Fruit fly (Drosophila melanogaster) whole organism: Measurements from ENCODE around the gene CG42402.
"Not testable (repeated sequence)": the region's sequence is repeated elsewhere in the genome, so short reads cannot be mapped to it uniquely, and the experiment has no call there.

ENCODE experiments used
- CG8478 ChIP-seq: fragments of >200 bp; optimal IDR thresholded peaks from 2 replicates; lab custom pipeline; 2018; ENCODE audit warnings: inconsistent platforms
- Dll ChIP-seq: fragments of >200 bp; optimal IDR thresholded peaks from 2 replicates; lab custom pipeline; 2017
- EcR ChIP-seq, 2 experiments: fragments of >200 bp; optimal IDR thresholded peaks; 2 replicates each; lab custom pipeline; 2017; ENCODE audit warnings: missing biosample characterization in 2 of 2, missing genetic modification characterization in 2 of 2, missing genetic modification reagents in 2 of 2
- pan ChIP-seq: fragments of >200 bp; optimal IDR thresholded peaks from 2 replicates; lab custom pipeline; 2017
- psq ChIP-seq: fragments of >200 bp; optimal IDR thresholded peaks from 2 replicates; lab custom pipeline; 2017
- usp ChIP-seq: fragments of >200 bp; optimal IDR thresholded peaks from 2 replicates; lab custom pipeline; 2017; ENCODE audit warnings: missing biosample characterization, missing genetic modification characterization, mixed read lengths

The CG42402 gene

dm6 chr3R:4077658-4078057 is at the start of gene CG42402:
Gene CG42402, plus strand, starts transcription at chr3R:4077939.
- TF ChIP-seq Dll = no peak
- no peak for TF ChIP-seq CG8478
- TF ChIP-seq pan (lab: Kevin White, UChicago) = no peak
- no peak for TF ChIP-seq usp (GFP tag; lab: Kevin White, UChicago)
- TF ChIP-seq psq (lab: Kevin White, UChicago) = no peak
- TF ChIP-seq EcR (GFP tag; optimal IDR thresholded peaks at IDR 0.05; lab: Kevin White, UChicago) = no peak

- no peak for TF ChIP-seq EcR (GFP tag; optimal IDR thresholded peaks at IDR 0.05; lab: Kevin White, UChicago)
- TF ChIP-seq pan (lab: Kevin White, UChicago) = no peak
- no peak for TF ChIP-seq psq (lab: Kevin White, UChicago)
- no peak for TF ChIP-seq usp (GFP tag; lab: Kevin White, UChicago)
- no peak for TF ChIP-seq Dll
- no peak for TF ChIP-seq CG8478
Measured at dm6 chr3R:4081746-4082145, 4.0 kb downstream of the CG42402 start.

dm6 chr3R:4083805-4084204 is 6.1 kb downstream of the CG42402 start:
- TF ChIP-seq pan (lab: Kevin White, UChicago) = no peak

dm6 chr3R:4126142-4126541 is 48.4 kb downstream of the CG42402 start, which contains the start of gene Gfat1:
Gene Gfat1, plus strand, starts transcription at chr3R:4126442.
- TF ChIP-seq usp (GFP tag; lab: Kevin White, UChicago); pan (lab: Kevin White, UChicago); EcR (GFP tag; optimal IDR thresholded peaks at IDR 0.05; lab: Kevin White, UChicago): not testable (repeated sequence)

dm6 chr3R:4127505-4127904 is 49.8 kb downstream of the CG42402 start:
- no peak for TF ChIP-seq EcR (GFP tag; optimal IDR thresholded peaks at IDR 0.05; lab: Kevin White, UChicago)
- TF ChIP-seq Dll = no peak
- no peak for TF ChIP-seq CG8478
- TF ChIP-seq psq (lab: Kevin White, UChicago) = no peak
- no peak for TF ChIP-seq pan (lab: Kevin White, UChicago)
- no peak for TF ChIP-seq usp (GFP tag; lab: Kevin White, UChicago)

- no peak for TF ChIP-seq pan (lab: Kevin White, UChicago)
- no peak for TF ChIP-seq Dll
- no peak for TF ChIP-seq CG8478
- no peak for TF ChIP-seq psq (lab: Kevin White, UChicago)
- no peak for TF ChIP-seq EcR (GFP tag; optimal IDR thresholded peaks at IDR 0.05; lab: Kevin White, UChicago)
- TF ChIP-seq usp (GFP tag; lab: Kevin White, UChicago) = no peak
Measured at dm6 chr3R:4128337-4128736, 50.6 kb downstream of the CG42402 start.

dm6 chr3R:4130281-4130863 is 52.6 kb downstream of the CG42402 start:
- TF ChIP-seq CG8478 (no peak), EcR (GFP tag; optimal IDR thresholded peaks at IDR 0.05; lab: Kevin White, UChicago) (no peak), Dll (no peak), usp (GFP tag; lab: Kevin White, UChicago) (no peak), psq (lab: Kevin White, UChicago) (no peak), pan (lab: Kevin White, UChicago) (no peak)
